5 fruit fly cellular contexts compared by ENCODE assay signal in the genomic region with DNA sequence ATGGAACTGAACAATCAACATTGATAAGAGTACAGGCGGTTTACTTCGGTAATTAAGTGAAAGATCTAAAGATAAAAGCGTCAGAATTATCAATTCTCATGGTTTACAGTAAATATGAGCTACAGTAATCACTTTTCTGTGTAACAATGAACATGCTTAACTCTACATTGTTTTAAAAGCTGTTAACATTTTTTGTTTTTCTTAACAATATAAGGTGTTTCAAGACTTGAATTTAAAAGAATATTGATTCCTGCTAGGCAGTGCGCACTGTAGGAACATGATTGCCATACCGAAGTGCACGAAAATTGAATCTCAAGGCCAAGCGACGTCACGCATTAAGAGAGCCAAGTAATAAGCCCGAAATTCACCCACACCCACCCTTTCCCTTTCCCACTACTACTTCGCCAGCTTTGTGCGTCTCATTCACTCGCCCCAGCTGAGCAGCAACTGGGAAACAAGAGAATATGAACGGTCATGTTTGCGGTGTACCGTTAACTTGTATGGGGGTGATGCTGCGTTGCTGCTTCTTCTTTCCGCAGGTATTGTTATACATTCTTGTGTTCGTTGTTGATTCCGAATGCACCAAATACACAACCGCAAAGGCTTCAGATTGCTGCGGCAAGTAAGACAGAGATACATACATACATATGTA.
TF ChIP-seq lines count a peak whose summit lies in the region.

No protein-coding gene starts in this region.

- no peak for TF ChIP-seq CTCF in whole organism, embryonic (GFP tag; optimal IDR thresholded peaks at IDR 0.05; lab: Kevin White, UChicago)

TF ChIP-seq in whole organism, adult, 20 proteins besides CTCF, POLR2A, EP300 and RAD21:
- TF ChIP-seq CG7045 (GFP tag; optimal IDR thresholded peaks at IDR 0.05; lab: Kevin White, UChicago) = peak; percentile 36
- TF ChIP-seq ovo (GFP tag; optimal IDR thresholded peaks at IDR 0.05; lab: Kevin White, UChicago) = peak; percentile 91
- TF ChIP-seq Hr96 (GFP tag; optimal IDR thresholded peaks at IDR 0.05; lab: Kevin White, UChicago) = peak; percentile 28
- no peak for TF ChIP-seq kay (GFP tag; lab: Kevin White, UChicago; ENCODE audit: borderline replicate concordance)
- peak; percentile 51 for TF ChIP-seq CG7101 (tag; optimal IDR thresholded peaks at IDR 0.05; lab: Kevin White, UChicago)
- peak; percentile 85 for TF ChIP-seq bab1 (GFP tag; optimal IDR thresholded peaks at IDR 0.05; lab: Kevin White, UChicago)
- TF ChIP-seq CG33017 (tag; optimal IDR thresholded peaks at IDR 0.05; lab: Kevin White, UChicago) = peak; percentile 7
- peak; percentile 96 for TF ChIP-seq pad (GFP tag; optimal IDR thresholded peaks at IDR 0.05; lab: Kevin White, UChicago)
- TF ChIP-seq CG14711 (tag; optimal IDR thresholded peaks at IDR 0.05; lab: Kevin White, UChicago) = peak; percentile 62
- no peak for TF ChIP-seq cic (GFP tag; optimal IDR thresholded peaks at IDR 0.05; lab: Kevin White, UChicago)
TF ChIP-seq in whole organism, adult: peak in this region for 8.

TF ChIP-seq in whole organism, embryonic, 481 proteins besides CTCF, POLR2A, EP300 and RAD21 (continues in another document):
- peak; percentile 43; the same call in 1 of the 2 replicates for TF ChIP-seq CG31441 (GFP tag; IDR thresholded peaks at IDR 0.05; lab: Robert Waterston, UW)
- no peak for TF ChIP-seq rib (GFP tag; IDR thresholded peaks at IDR 0.05; lab: Robert Waterston, UW)
- TF ChIP-seq psq (GFP tag; optimal IDR thresholded peaks at IDR 0.05; lab: Kevin White, UChicago) = no peak
- peak; percentile 48; the same call in 1 of the 3 replicates for TF ChIP-seq z (GFP tag; IDR thresholded peaks at IDR 0.05; lab: Robert Waterston, UW)
- TF ChIP-seq CG1529 (GFP tag; optimal IDR thresholded peaks at IDR 0.05; lab: Kevin White, UChicago) = no peak
- peak; percentile 21 for TF ChIP-seq CG12219 (GFP tag; optimal IDR thresholded peaks at IDR 0.05; lab: Kevin White, UChicago)
- peak; percentile 8 for TF ChIP-seq CG18011 (GFP tag; optimal IDR thresholded peaks at IDR 0.05; lab: Kevin White, UChicago)
- TF ChIP-seq HLH4C (GFP tag; IDR thresholded peaks at IDR 0.05; lab: Robert Waterston, UW; ENCODE audit: partially characterized antibody) = peak; percentile 33; the same call in 1 of the 3 replicates
- peak; percentile 68; the same call in 2 of the 3 replicates for TF ChIP-seq H15 (GFP tag; IDR thresholded peaks at IDR 0.05; lab: Robert Waterston, UW)
- no peak for TF ChIP-seq TFAM (GFP tag; optimal IDR thresholded peaks at IDR 0.05; lab: Kevin White, UChicago)
- TF ChIP-seq jumu (GFP tag; optimal IDR thresholded peaks at IDR 0.05; lab: Kevin White, UChicago) = peak; percentile 31
- peak; percentile 19 for TF ChIP-seq tin (GFP tag; optimal IDR thresholded peaks at IDR 0.05; lab: Kevin White, UChicago)
- TF ChIP-seq HmgD (GFP tag; optimal IDR thresholded peaks at IDR 0.05; lab: Kevin White, UChicago) = no peak
- peak; percentile 28 for TF ChIP-seq scrt (GFP tag; optimal IDR thresholded peaks at IDR 0.05; lab: Kevin White, UChicago)
- TF ChIP-seq bbx (GFP tag; IDR thresholded peaks at IDR 0.05; lab: Robert Waterston, UW; ENCODE audit: partially characterized antibody) = no peak
- TF ChIP-seq Dp (GFP tag; optimal IDR thresholded peaks at IDR 0.05; lab: Kevin White, UChicago) = no peak
- peak; percentile 15 for TF ChIP-seq D19A (tag; optimal IDR thresholded peaks at IDR 0.05; lab: Kevin White, UChicago)

TF ChIP-seq in whole organism, prepupa, 60 proteins besides CTCF, POLR2A, EP300 and RAD21 (continues in another document):
- TF ChIP-seq CG11294 (GFP tag; IDR thresholded peaks at IDR 0.05; lab: Robert Waterston, UW) (no peak), esn (GFP tag; optimal IDR thresholded peaks at IDR 0.05; lab: Kevin White, UChicago) (peak; percentile 84), CG3032 (tag; optimal IDR thresholded peaks at IDR 0.05; lab: Kevin White, UChicago) (peak; percentile 61), CG6276 (GFP tag; optimal IDR thresholded peaks at IDR 0.05; lab: Kevin White, UChicago) (peak; percentile 46), Sox15 (GFP tag; optimal IDR thresholded peaks at IDR 0.05; lab: Kevin White, UChicago) (peak; percentile 62), Ets96B (tag; optimal IDR thresholded peaks at IDR 0.05; lab: Kevin White, UChicago) (peak; percentile 57), CG6792 (GFP tag; optimal IDR thresholded peaks at IDR 0.05; lab: Kevin White, UChicago) (peak; percentile 62), CG31627 (GFP tag; optimal IDR thresholded peaks at IDR 0.05; lab: Kevin White, UChicago) (peak; percentile 86), dac (GFP tag; optimal IDR thresholded peaks at IDR 0.05; lab: Kevin White, UChicago) (no peak), Met (GFP tag; optimal IDR thresholded peaks at IDR 0.05; lab: Kevin White, UChicago) (peak; percentile 84), CG3919 (GFP tag; optimal IDR thresholded peaks at IDR 0.05; lab: Kevin White, UChicago) (peak; percentile 76), CG1621 (tag; optimal IDR thresholded peaks at IDR 0.05; lab: Kevin White, UChicago) (no peak), Smox (GFP tag; optimal IDR thresholded peaks at IDR 0.05; lab: Kevin White, UChicago) (peak; percentile 80), CG8119 (GFP tag; IDR thresholded peaks at IDR 0.05; lab: Robert Waterston, UW) (peak; percentile 64), CG6808 (GFP tag; optimal IDR thresholded peaks at IDR 0.05; lab: Kevin White, UChicago) (peak; percentile 41), pdm3 (GFP tag; optimal IDR thresholded peaks at IDR 0.05; lab: Kevin White, UChicago) (peak; percentile 66), ss (GFP tag; optimal IDR thresholded peaks at IDR 0.05; lab: Kevin White, UChicago) (peak; percentile 43 to 49), CG10669 (GFP tag; optimal IDR thresholded peaks at IDR 0.05; lab: Kevin White, UChicago) (peak; percentile 65), CG6163 (GFP tag; IDR thresholded peaks at IDR 0.05; lab: Robert Waterston, UW) (peak; percentile 72)

TF ChIP-seq in whole organism, pupa, 21 proteins besides CTCF, POLR2A, EP300 and RAD21 (continues in another document):
- TF ChIP-seq CG4496 (GFP tag; IDR thresholded peaks at IDR 0.05; lab: Robert Waterston, UW) = peak; percentile 73
- peak; percentile 73 for TF ChIP-seq Snoo (tag; optimal IDR thresholded peaks at IDR 0.05; lab: Kevin White, UChicago)
- TF ChIP-seq fd96Ca (GFP tag; IDR thresholded peaks at IDR 0.05; lab: Robert Waterston, UW) = no peak
- TF ChIP-seq CG15710 (tag; optimal IDR thresholded peaks at IDR 0.05; lab: Kevin White, UChicago) = peak; percentile 57
- peak; percentile 25 for TF ChIP-seq CG34367 (tag; optimal IDR thresholded peaks at IDR 0.05; lab: Kevin White, UChicago)
- TF ChIP-seq rn (GFP tag; IDR thresholded peaks at IDR 0.05; lab: Robert Waterston, UW) = 0 out of 2 replicates have a peak, but pooled peaks have one; percentile 8
- TF ChIP-seq CG13204 (GFP tag; optimal IDR thresholded peaks at IDR 0.05; lab: Kevin White, UChicago) = no peak
- TF ChIP-seq gl (tag; optimal IDR thresholded peaks at IDR 0.05; lab: Kevin White, UChicago) = no peak
- no peak for TF ChIP-seq D1 (tag; optimal IDR thresholded peaks at IDR 0.05; lab: Kevin White, UChicago)
- TF ChIP-seq CG12605 (GFP tag; IDR thresholded peaks at IDR 0.05; lab: Robert Waterston, UW) = peak; percentile 54
- TF ChIP-seq CG9948 (tag; optimal IDR thresholded peaks at IDR 0.05; lab: Kevin White, UChicago) = peak; percentile 36
- TF ChIP-seq CG8301 (tag; optimal IDR thresholded peaks at IDR 0.05; lab: Kevin White, UChicago) = peak; percentile 51
- peak; percentile 58 for TF ChIP-seq CG14655 (GFP tag; optimal IDR thresholded peaks at IDR 0.05; lab: Kevin White, UChicago)
- TF ChIP-seq Pif1A (GFP tag; optimal IDR thresholded peaks at IDR 0.05; lab: Kevin White, UChicago) = peak; percentile 47
- no peak for TF ChIP-seq CG10348 (GFP tag; IDR thresholded peaks at IDR 0.05; lab: Robert Waterston, UW)
- TF ChIP-seq EcR (GFP tag; optimal IDR thresholded peaks at IDR 0.05; lab: Kevin White, UChicago) = no peak
- TF ChIP-seq CG17806 (tag; optimal IDR thresholded peaks at IDR 0.05; lab: Kevin White, UChicago) = peak; percentile 48
- peak; percentile 58 for TF ChIP-seq CG8159 (tag; optimal IDR thresholded peaks at IDR 0.05; lab: Kevin White, UChicago)
- TF ChIP-seq Ets98B (GFP tag; IDR thresholded peaks at IDR 0.05; lab: Robert Waterston, UW) = peak; percentile 8; the same call in 1 of the 2 replicates
- TF ChIP-seq CG32121 (GFP tag; IDR thresholded peaks at IDR 0.05; lab: Robert Waterston, UW) = peak; percentile 61

TF ChIP-seq in whole organism, wandering third instar larva, 38 proteins besides CTCF, POLR2A, EP300 and RAD21 (continues in another document):
- TF ChIP-seq brk (GFP tag; optimal IDR thresholded peaks at IDR 0.05; lab: Kevin White, UChicago) (peak; percentile 83), Rel (GFP tag; optimal IDR thresholded peaks at IDR 0.05; lab: Kevin White, UChicago) (no peak), Rel (tag; optimal IDR thresholded peaks at IDR 0.05; lab: Kevin White, UChicago) (peak; percentile 73), br (GFP tag; optimal IDR thresholded peaks at IDR 0.05; lab: Kevin White, UChicago) (peak; percentile 89), CrebA (GFP tag; optimal IDR thresholded peaks at IDR 0.05; lab: Kevin White, UChicago; ENCODE audit: borderline replicate concordance) (peak; percentile 18), Abd-B (GFP tag; optimal IDR thresholded peaks at IDR 0.05; lab: Kevin White, UChicago) (no peak), foxo (GFP tag; optimal IDR thresholded peaks at IDR 0.05; lab: Kevin White, UChicago) (peak in 1 of 2 experiments; percentile 94), Hnf4 (GFP tag; optimal IDR thresholded peaks at IDR 0.05; lab: Kevin White, UChicago) (peak; percentile 93), psq (GFP tag; optimal IDR thresholded peaks at IDR 0.05; lab: Kevin White, UChicago) (peak; percentile 80), N (GFP tag; optimal IDR thresholded peaks at IDR 0.05; lab: Kevin White, UChicago) (no peak), tai (GFP tag; optimal IDR thresholded peaks at IDR 0.05; lab: Kevin White, UChicago) (peak; percentile 78), Dfd (GFP tag; optimal IDR thresholded peaks at IDR 0.05; lab: Kevin White, UChicago) (no peak), rgr (GFP tag; optimal IDR thresholded peaks at IDR 0.05; lab: Kevin White, UChicago) (peak; percentile 94), Mio (GFP tag; optimal IDR thresholded peaks at IDR 0.05; lab: Kevin White, UChicago) (peak; percentile 13), dmrt93B (GFP tag; optimal IDR thresholded peaks at IDR 0.05; lab: Kevin White, UChicago) (peak; percentile 71), GATAd (GFP tag; optimal IDR thresholded peaks at IDR 0.05; lab: Kevin White, UChicago) (no peak), Jra (GFP tag; optimal IDR thresholded peaks at IDR 0.05; lab: Kevin White, UChicago) (peak; percentile 64), ey (GFP tag; optimal IDR thresholded peaks at IDR 0.05; lab: Kevin White, UChicago) (peak; percentile 93), sv (GFP tag; optimal IDR thresholded peaks at IDR 0.05; lab: Kevin White, UChicago) (no peak), Dif (GFP tag; optimal IDR thresholded peaks at IDR 0.05; lab: Kevin White, UChicago; ENCODE audit: partially characterized antibody) (no peak), HLH106 (tag; optimal IDR thresholded peaks at IDR 0.05; lab: Kevin White, UChicago) (peak; percentile 92), dsf (GFP tag; optimal IDR thresholded peaks at IDR 0.05; lab: Kevin White, UChicago; ENCODE audit: borderline replicate concordance) (no peak), pan (optimal IDR thresholded peaks at IDR 0.05; lab: Kevin White, UChicago) (no peak)
